Fruit fly (Drosophila melanogaster) whole organism, pupa: Measurements from ENCODE around the gene CG33795.

Experiments used
- CG10348 ChIP-seq: fragments of 200-800 bp; sonication (Bioruptor generic); IDR thresholded peaks from 2 replicates; pipeline ENCODE4 v1.3.6; 2022; ENCODE audit warnings: missing biosample characterization, missing genetic modification characterization
- CG12605 ChIP-seq: fragments of 200-800 bp; sonication (Bioruptor generic); IDR thresholded peaks from 2 replicates; pipeline ENCODE4 v1.3.6; 2022; ENCODE audit warnings: missing biosample characterization, missing genetic modification characterization
- CG15710 ChIP-seq: fragments of 200-800 bp; sonication (Bioruptor generic); optimal IDR thresholded peaks from 2 replicates; lab custom pipeline; 2018; ENCODE audit warnings: missing biosample characterization, mild to moderate bottlenecking, missing genetic modification characterization, moderate library complexity
- CG4496 ChIP-seq: fragments of 200-800 bp; sonication (Bioruptor generic); IDR thresholded peaks from 3 replicates; pipeline ENCODE4 v1.3.6; 2022; ENCODE audit warnings: missing biosample characterization, missing genetic modification characterization
- D1 ChIP-seq: fragments of 200-800 bp; sonication (Bioruptor generic); optimal IDR thresholded peaks from 2 replicates; lab custom pipeline; 2018; ENCODE audit warnings: missing biosample characterization, mild to moderate bottlenecking, missing genetic modification characterization, moderate library complexity
- EcR ChIP-seq: fragments of 200-800 bp; sonication (Bioruptor generic); optimal IDR thresholded peaks from 3 replicates; lab custom pipeline; 2019; ENCODE audit warnings: missing biosample characterization, missing genetic modification characterization, mild to moderate bottlenecking, moderate library complexity, missing genetic modification reagents
- Ets98B ChIP-seq: fragments of 200-800 bp; sonication (Bioruptor generic); IDR thresholded peaks from 2 replicates; pipeline ENCODE4 v1.3.6; 2022; ENCODE audit warnings: missing biosample characterization, missing genetic modification characterization
- Pif1A ChIP-seq: fragments of 200-800 bp; sonication (Bioruptor generic); optimal IDR thresholded peaks from 3 replicates; lab custom pipeline; 2016; ENCODE audit warnings: missing biosample characterization, missing genetic modification characterization
- Snoo ChIP-seq: fragments of 200-800 bp; sonication (Bioruptor generic); optimal IDR thresholded peaks from 3 replicates; lab custom pipeline; 2017; ENCODE audit warnings: missing biosample characterization, mild to moderate bottlenecking, missing genetic modification characterization, inconsistent platforms
- fd96Ca ChIP-seq: fragments of 200-800 bp; sonication (Bioruptor generic); IDR thresholded peaks from 3 replicates; pipeline ENCODE4 v1.3.6; 2022; ENCODE audit warnings: missing biosample characterization, missing genetic modification characterization
- gl ChIP-seq: fragments of 200-800 bp; sonication (Bioruptor generic); optimal IDR thresholded peaks from 2 replicates; lab custom pipeline; 2018; ENCODE audit warnings: missing biosample characterization, mild to moderate bottlenecking, missing genetic modification characterization
- rn ChIP-seq: fragments of 200-800 bp; sonication (Bioruptor generic); IDR thresholded peaks from 2 replicates; pipeline ENCODE4 v1.3.6; 2022; ENCODE audit warnings: missing biosample characterization, missing genetic modification characterization

DNA sequence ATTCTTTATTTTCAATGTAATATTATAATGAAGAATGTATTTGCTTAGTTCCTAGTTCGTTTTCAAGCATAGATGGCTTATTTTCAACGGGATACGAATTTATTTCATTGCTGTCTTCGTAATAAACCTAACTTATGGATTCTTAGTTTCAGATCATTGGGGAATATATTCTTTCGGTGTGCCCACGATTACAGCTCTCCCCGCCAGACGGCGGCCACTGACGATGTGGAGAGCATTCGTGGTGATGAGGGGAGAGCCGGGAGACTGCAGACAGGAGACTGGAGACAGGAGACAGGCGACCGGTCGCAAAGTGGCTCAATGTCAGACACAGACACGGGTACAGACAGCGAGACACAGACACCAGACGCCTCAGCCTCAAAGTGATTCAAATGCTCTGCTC is 6.1 kb upstream of the CG33795 start:
- TF ChIP-seq CG4496 (peak; percentile 46; the same call in 1 of the 3 replicates), Ets98B (GFP tag; lab: Robert Waterston, UW) (no peak), CG15710 (tag; lab: Kevin White, UChicago) (peak; percentile 52), rn (GFP tag; lab: Robert Waterston, UW) (no peak), CG10348 (no peak), D1 (tag; lab: Kevin White, UChicago) (no peak), CG12605 (GFP tag; lab: Robert Waterston, UW) (no peak), gl (tag; lab: Kevin White, UChicago) (no peak), fd96Ca (GFP tag; lab: Robert Waterston, UW) (no peak), Pif1A (no peak), Snoo (peak; percentile 44), EcR (GFP tag; lab: Kevin White, UChicago) (no peak)
